Fruit fly (Drosophila melanogaster) whole organism, pupa: ENCODE results near the gene CG2680.

Experiments used
- CG12605 ChIP-seq: fragments of 200-800 bp; sonication (Bioruptor generic); IDR thresholded peaks from 2 replicates; pipeline ENCODE4 v1.3.6; 2022; ENCODE audit warnings: missing biosample characterization, missing genetic modification characterization
- CG14655 ChIP-seq: fragments of 200-800 bp; sonication (Bioruptor generic); optimal IDR thresholded peaks from 3 replicates; lab custom pipeline; 2017; ENCODE audit warnings: mild to moderate bottlenecking, missing biosample characterization, missing genetic modification reagents, missing genetic modification characterization
- CG17806 ChIP-seq: fragments of 200-800 bp; sonication (Bioruptor generic); optimal IDR thresholded peaks from 2 replicates; lab custom pipeline; 2018; ENCODE audit warnings: missing biosample characterization, mild to moderate bottlenecking, missing genetic modification characterization, moderate library complexity
- CG32121 ChIP-seq: fragments of 200-800 bp; sonication (Bioruptor generic); IDR thresholded peaks from 2 replicates; pipeline ENCODE4 v1.3.6; 2022; ENCODE audit warnings: missing biosample characterization, missing genetic modification characterization
- CG4496 ChIP-seq: fragments of 200-800 bp; sonication (Bioruptor generic); IDR thresholded peaks from 3 replicates; pipeline ENCODE4 v1.3.6; 2022; ENCODE audit warnings: missing biosample characterization, missing genetic modification characterization
- CG8301 ChIP-seq: fragments of 200-800 bp; sonication (Bioruptor generic); optimal IDR thresholded peaks from 2 replicates; lab custom pipeline; 2018; ENCODE audit warnings: missing biosample characterization, mild to moderate bottlenecking, missing genetic modification characterization
- CG9948 ChIP-seq: fragments of 200-800 bp; sonication (Bioruptor generic); optimal IDR thresholded peaks from 2 replicates; lab custom pipeline; 2018; ENCODE audit warnings: missing biosample characterization, mild to moderate bottlenecking, missing genetic modification characterization, moderate library complexity
- D1 ChIP-seq: fragments of 200-800 bp; sonication (Bioruptor generic); optimal IDR thresholded peaks from 2 replicates; lab custom pipeline; 2018; ENCODE audit warnings: missing biosample characterization, mild to moderate bottlenecking, missing genetic modification characterization, moderate library complexity
- EcR ChIP-seq: fragments of 200-800 bp; sonication (Bioruptor generic); optimal IDR thresholded peaks from 3 replicates; lab custom pipeline; 2019; ENCODE audit warnings: missing biosample characterization, missing genetic modification characterization, mild to moderate bottlenecking, moderate library complexity, missing genetic modification reagents
- Snoo ChIP-seq: fragments of 200-800 bp; sonication (Bioruptor generic); optimal IDR thresholded peaks from 3 replicates; lab custom pipeline; 2017; ENCODE audit warnings: missing biosample characterization, mild to moderate bottlenecking, missing genetic modification characterization, inconsistent platforms
- fd96Ca ChIP-seq: fragments of 200-800 bp; sonication (Bioruptor generic); IDR thresholded peaks from 3 replicates; pipeline ENCODE4 v1.3.6; 2022; ENCODE audit warnings: missing biosample characterization, missing genetic modification characterization
- gl ChIP-seq: fragments of 200-800 bp; sonication (Bioruptor generic); optimal IDR thresholded peaks from 2 replicates; lab custom pipeline; 2018; ENCODE audit warnings: missing biosample characterization, mild to moderate bottlenecking, missing genetic modification characterization
- rn ChIP-seq: fragments of 200-800 bp; sonication (Bioruptor generic); IDR thresholded peaks from 2 replicates; pipeline ENCODE4 v1.3.6; 2022; ENCODE audit warnings: missing biosample characterization, missing genetic modification characterization

dm6 chrX:2657220-2657619 is 50.0 kb downstream of the CG2680 start:
- TF ChIP-seq D1 (tag; lab: Kevin White, UChicago) (no peak), fd96Ca (GFP tag; lab: Robert Waterston, UW) (no peak), CG14655 (GFP tag; lab: Kevin White, UChicago) (no peak), CG4496 (no peak), EcR (GFP tag; lab: Kevin White, UChicago) (no peak), CG32121 (GFP tag; lab: Robert Waterston, UW) (no peak), Snoo (tag; lab: Kevin White, UChicago) (no peak), CG12605 (GFP tag; lab: Robert Waterston, UW) (no peak), CG9948 (tag; lab: Kevin White, UChicago) (no peak), gl (tag; lab: Kevin White, UChicago) (no peak), CG8301 (tag; lab: Kevin White, UChicago) (no peak), CG17806 (tag; lab: Kevin White, UChicago) (no peak), rn (GFP tag; lab: Robert Waterston, UW) (no peak)
